Fruit fly (Drosophila melanogaster) whole organism, embryonic: Measurements from ENCODE around the gene trem.

Experiments
- Atf-2 ChIP-seq: fragments of 200-800 bp; sonication (Bioruptor generic); optimal IDR thresholded peaks from 2 replicates; lab custom pipeline; 2016; ENCODE audit warnings: missing biosample characterization, missing genetic modification characterization
- CG10565 ChIP-seq: fragments of 200-800 bp; sonication (Bioruptor generic); optimal IDR thresholded peaks from 3 replicates; lab custom pipeline; 2016; ENCODE audit warnings: missing biosample characterization, mild to moderate bottlenecking, missing genetic modification characterization
- CG11560 ChIP-seq: fragments of 200-800 bp; sonication (Bioruptor generic); IDR thresholded peaks from 3 replicates; pipeline ENCODE4 v1.3.6; 2022; ENCODE audit warnings: missing biosample characterization, missing genetic modification characterization
- CG12236 ChIP-seq: fragments of 200-800 bp; sonication (Bioruptor generic); optimal IDR thresholded peaks from 2 replicates; lab custom pipeline; 2016; ENCODE audit warnings: missing biosample characterization, missing genetic modification characterization
- CG13296 ChIP-seq: fragments of 200-800 bp; sonication (Bioruptor generic); optimal IDR thresholded peaks from 3 replicates; lab custom pipeline; 2018; ENCODE audit warnings: missing biosample characterization, mild to moderate bottlenecking, missing genetic modification characterization
- CG14667 ChIP-seq: fragments of 200-800 bp; sonication (Bioruptor generic); IDR thresholded peaks from 2 replicates; pipeline ENCODE4 v1.3.6; 2022; ENCODE audit warnings: missing biosample characterization, missing genetic modification characterization
- CG15601 ChIP-seq: fragments of 200-800 bp; sonication (Bioruptor generic); optimal IDR thresholded peaks from 3 replicates; lab custom pipeline; 2019; ENCODE audit warnings: missing biosample characterization, mild to moderate bottlenecking, missing genetic modification characterization, moderate library complexity
- CG17568 ChIP-seq: fragments of 200-800 bp; sonication (Bioruptor generic); optimal IDR thresholded peaks from 2 replicates; lab custom pipeline; 2018; ENCODE audit warnings: missing biosample characterization, mild to moderate bottlenecking, missing genetic modification characterization, moderate library complexity
- CG17829 ChIP-seq: fragments of 200-800 bp; optimal IDR thresholded peaks from 2 replicates; lab custom pipeline; 2019; ENCODE audit warnings: missing biosample characterization, mild to moderate bottlenecking, missing genetic modification characterization, moderate library complexity
- CG2120 ChIP-seq: fragments of 200-800 bp; sonication (Bioruptor generic); optimal IDR thresholded peaks from 3 replicates; lab custom pipeline; 2016; ENCODE audit warnings: missing biosample characterization, missing genetic modification characterization
- CG2202 ChIP-seq: fragments of 200-800 bp; sonication (Bioruptor generic); optimal IDR thresholded peaks from 2 replicates; lab custom pipeline; 2018; ENCODE audit warnings: missing biosample characterization, mild to moderate bottlenecking, missing genetic modification characterization
- CG3065 ChIP-seq: fragments of 200-800 bp; sonication (Bioruptor generic); optimal IDR thresholded peaks from 2 replicates; lab custom pipeline; 2016; ENCODE audit warnings: missing biosample characterization, missing genetic modification characterization
- CG3281 ChIP-seq: fragments of 200-800 bp; sonication (Bioruptor generic); optimal IDR thresholded peaks from 3 replicates; lab custom pipeline; 2017; ENCODE audit warnings: missing biosample characterization, mild to moderate bottlenecking, missing genetic modification characterization
- CG3726 ChIP-seq: fragments of 200-800 bp; sonication (Bioruptor generic); IDR thresholded peaks from 3 replicates; pipeline ENCODE4, ENCODE4 v1.3.6; 2022; ENCODE audit warnings: missing biosample characterization, missing genetic modification characterization
- CG4404 ChIP-seq: fragments of 200-800 bp; sonication (Bioruptor generic); IDR thresholded peaks from 2 replicates; pipeline ENCODE4 v1.3.6; 2022; ENCODE audit warnings: missing biosample characterization, missing genetic modification characterization
- CG4617 ChIP-seq: fragments of 200-800 bp; sonication (Bioruptor generic); optimal IDR thresholded peaks from 3 replicates; lab custom pipeline; 2016; ENCODE audit warnings: missing biosample characterization, missing genetic modification characterization, borderline replicate concordance
- CG5180 ChIP-seq: fragments of 200-800 bp; sonication (Bioruptor generic); optimal IDR thresholded peaks from 3 replicates; lab custom pipeline; 2017; ENCODE audit warnings: missing biosample characterization, missing genetic modification characterization, mild to moderate bottlenecking, moderate library complexity, missing genetic modification reagents
- CG7839 ChIP-seq: fragments of 200-800 bp; sonication (Bioruptor generic); optimal IDR thresholded peaks from 3 replicates; lab custom pipeline; 2018; ENCODE audit warnings: missing biosample characterization, mild to moderate bottlenecking, missing genetic modification characterization, moderate library complexity
- CG7987 ChIP-seq: fragments of 200-800 bp; sonication (Bioruptor generic); optimal IDR thresholded peaks from 2 replicates; lab custom pipeline; 2018; ENCODE audit warnings: missing biosample characterization, mild to moderate bottlenecking, missing genetic modification characterization, moderate library complexity
- CG8290 ChIP-seq, 3 experiments: fragments of 200-800 bp; sonication (Bioruptor generic); optimal IDR thresholded peaks; 2 replicates each; lab custom pipeline; 2016 to 2019; ENCODE audit warnings: missing biosample characterization in 3 of 3, missing genetic modification characterization in 3 of 3, mild to moderate bottlenecking in 2 of 3, moderate library complexity in 1 of 3
- Ets65A ChIP-seq: fragments of 200-800 bp; sonication (Bioruptor generic); peaks from one replicate; lab custom pipeline; 2016; ENCODE audit warnings: missing biosample characterization, missing genetic modification characterization
- H15 ChIP-seq: fragments of 200-800 bp; sonication (Bioruptor generic); IDR thresholded peaks from 3 replicates; pipeline ENCODE4 v1.3.6; 2022; ENCODE audit warnings: missing biosample characterization, missing genetic modification characterization
- HHEX ChIP-seq: fragments of 200-800 bp; sonication (Bioruptor generic); optimal IDR thresholded peaks from 3 replicates; lab custom pipeline; 2017; ENCODE audit warnings: missing biosample characterization, mild to moderate bottlenecking, missing genetic modification characterization, missing genetic modification reagents
- Hr39 ChIP-seq: fragments of >200 bp; optimal IDR thresholded peaks from 2 replicates; lab custom pipeline; 2017
- Mrtf ChIP-seq: fragments of 200-800 bp; sonication (Bioruptor generic); IDR thresholded peaks from 3 replicates; pipeline ENCODE4 v1.3.6; 2022; ENCODE audit warnings: missing biosample characterization, missing genetic modification characterization
- NC2β ChIP-seq: fragments of 200-800 bp; sonication (Bioruptor generic); optimal IDR thresholded peaks from 2 replicates; lab custom pipeline; 2016; ENCODE audit warnings: missing biosample characterization, missing genetic modification characterization
- Oli ChIP-seq: fragments of 200-800 bp; sonication (Bioruptor generic); optimal IDR thresholded peaks from 2 replicates; lab custom pipeline; 2018; ENCODE audit warnings: missing biosample characterization, mild to moderate bottlenecking, missing genetic modification characterization, moderate library complexity
- Pdp1 ChIP-seq, 2 experiments: fragments of 200-800 bp; sonication (Bioruptor generic); optimal IDR thresholded peaks; 3 replicates each; lab custom pipeline; 2016; ENCODE audit warnings: missing biosample characterization in 2 of 2, missing genetic modification characterization in 2 of 2, mild to moderate bottlenecking in 1 of 2, moderate library complexity in 1 of 2
- Rfx ChIP-seq: fragments of 200-800 bp; sonication (Bioruptor generic); IDR thresholded peaks from 2 replicates; pipeline ENCODE4 v1.3.6; 2022; ENCODE audit warnings: missing biosample characterization, missing genetic modification characterization
- Six4 ChIP-seq: fragments of 200-800 bp; sonication (Bioruptor generic); optimal IDR thresholded peaks from 2 replicates; lab custom pipeline; 2016; ENCODE audit warnings: missing biosample characterization, missing genetic modification characterization
- Stat92E ChIP-seq, 3 experiments: fragments of >200 bp in 2 of 3; fragments of 200-800 bp in 1 of 3; sonication (Bioruptor generic) in 1 of 3; optimal IDR thresholded peaks; 2 replicates each; lab custom pipeline; 2017 to 2019; ENCODE audit warnings: missing biosample characterization in 3 of 3, missing genetic modification characterization in 3 of 3, mild to moderate bottlenecking in 1 of 3, moderate library complexity in 1 of 3
- TFAM ChIP-seq: fragments of 200-800 bp; sonication (Bioruptor generic); optimal IDR thresholded peaks from 2 replicates; lab custom pipeline; 2017; ENCODE audit warnings: missing biosample characterization, missing genetic modification characterization, inconsistent platforms
- aop ChIP-seq: fragments of 200-800 bp; sonication (Bioruptor generic); IDR thresholded peaks from 2 replicates; pipeline ENCODE4 v1.3.6; 2022; ENCODE audit warnings: missing biosample characterization, missing genetic modification characterization
- br ChIP-seq: fragments of >200 bp; optimal IDR thresholded peaks from 2 replicates; lab custom pipeline; 2017
- cg ChIP-seq: fragments of 200-800 bp; sonication (Bioruptor generic); optimal IDR thresholded peaks from 3 replicates; lab custom pipeline; 2019; ENCODE audit warnings: missing biosample characterization, mild to moderate bottlenecking, missing genetic modification characterization, moderate library complexity
- crc ChIP-seq: fragments of 200-800 bp; sonication (Bioruptor generic); optimal IDR thresholded peaks from 2 replicates; lab custom pipeline; 2016; ENCODE audit warnings: missing biosample characterization, missing genetic modification characterization
- en ChIP-seq: fragments of 200-800 bp; sonication (Bioruptor generic); optimal IDR thresholded peaks from 2 replicates; lab custom pipeline; 2016; ENCODE audit warnings: missing biosample characterization, missing genetic modification characterization
- grau ChIP-seq: fragments of 200-800 bp; optimal IDR thresholded peaks from 3 replicates; lab custom pipeline; 2019; ENCODE audit warnings: missing biosample characterization, mild to moderate bottlenecking, missing genetic modification characterization, moderate library complexity
- oc ChIP-seq: fragments of 200-800 bp; sonication (Bioruptor generic); optimal IDR thresholded peaks from 2 replicates; lab custom pipeline; 2018; ENCODE audit warnings: missing biosample characterization, mild to moderate bottlenecking, missing genetic modification characterization, moderate library complexity
- pros ChIP-seq: fragments of 200-800 bp; sonication (Bioruptor generic); optimal IDR thresholded peaks from 3 replicates; lab custom pipeline; 2019; ENCODE audit warnings: missing biosample characterization, mild to moderate bottlenecking, missing genetic modification characterization, moderate library complexity
- salm ChIP-seq: fragments of 200-800 bp; sonication (Bioruptor generic); optimal IDR thresholded peaks from 2 replicates; lab custom pipeline; 2018; ENCODE audit warnings: missing biosample characterization, mild to moderate bottlenecking, missing genetic modification characterization
- sc ChIP-seq, 3 experiments: fragments of >200 bp in 2 of 3; fragments of 200-800 bp in 1 of 3; sonication (Bioruptor generic) in 1 of 3; optimal IDR thresholded peaks; 2 replicates in 2 of 3; 3 replicates in 1 of 3; lab custom pipeline; 2017; ENCODE audit warnings: mild to moderate bottlenecking in 1 of 3, missing biosample characterization in 1 of 3, missing genetic modification characterization in 1 of 3, missing genetic modification reagents in 1 of 3
- scrt ChIP-seq: fragments of 200-800 bp; sonication (Bioruptor generic); optimal IDR thresholded peaks from 2 replicates; lab custom pipeline; 2018; ENCODE audit warnings: missing biosample characterization, mild to moderate bottlenecking, missing genetic modification characterization, moderate library complexity
- slp2 ChIP-seq: fragments of 200-800 bp; sonication (Bioruptor generic); optimal IDR thresholded peaks from 2 replicates; lab custom pipeline; 2016; ENCODE audit warnings: missing biosample characterization, missing genetic modification characterization
- ssp ChIP-seq: fragments of 200-800 bp; sonication (Bioruptor generic); IDR thresholded peaks from 2 replicates; pipeline ENCODE4 v1.3.6; 2022; ENCODE audit warnings: missing biosample characterization, missing genetic modification characterization
- tap ChIP-seq: fragments of 200-800 bp; optimal IDR thresholded peaks from 3 replicates; lab custom pipeline; 2019; ENCODE audit warnings: missing biosample characterization, mild to moderate bottlenecking, missing genetic modification characterization, moderate library complexity
- yki ChIP-seq: fragments of >200 bp; optimal IDR thresholded peaks from 3 replicates; lab custom pipeline; 2018
- zen ChIP-seq: fragments of 200-800 bp; sonication (Bioruptor generic); optimal IDR thresholded peaks from 3 replicates; lab custom pipeline; 2018; ENCODE audit warnings: missing biosample characterization, mild to moderate bottlenecking, missing genetic modification characterization, moderate library complexity
- zfh2 ChIP-seq: fragments of 200-800 bp; sonication (Bioruptor generic); optimal IDR thresholded peaks from 2 replicates; lab custom pipeline; 2016; ENCODE audit warnings: missing biosample characterization, missing genetic modification characterization

trem gene

DNA sequence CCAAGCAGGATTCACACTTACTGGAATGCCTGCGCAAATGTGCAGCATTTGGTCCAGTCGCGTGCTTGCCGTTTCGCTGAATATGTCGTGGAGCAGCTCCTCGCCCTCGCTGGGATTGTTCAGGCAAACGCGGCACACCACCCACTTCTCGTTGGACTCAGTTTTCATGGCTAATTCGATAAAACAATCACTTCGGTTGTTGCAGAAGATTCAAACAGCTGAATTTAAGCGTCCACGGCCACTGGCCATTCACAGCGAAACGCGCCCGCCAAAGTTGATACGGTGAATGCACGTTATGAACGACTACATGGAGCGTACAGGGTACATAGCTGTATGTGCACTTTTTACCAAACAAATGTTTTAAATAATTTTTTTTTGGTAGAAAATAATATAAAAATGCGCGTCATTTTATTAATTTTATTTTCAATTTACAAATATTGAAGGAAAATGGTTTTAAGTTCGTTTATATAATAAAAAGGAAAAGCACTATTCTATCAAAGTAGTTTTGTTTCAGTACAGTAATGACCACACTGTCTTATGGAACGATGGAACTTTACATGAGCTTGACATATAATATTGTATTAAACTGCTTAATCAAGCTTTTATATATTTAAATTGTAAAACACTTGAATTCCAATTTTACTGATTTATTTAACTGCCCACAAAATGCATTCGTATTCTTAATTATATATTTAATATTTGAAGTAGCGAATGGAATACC lies at the start of gene trem (continued):
- peak; percentile 22 for TF ChIP-seq CG3065 (GFP tag; lab: Kevin White, UChicago)
- no peak for TF ChIP-seq crc (GFP tag; lab: Kevin White, UChicago)
- TF ChIP-seq br (lab: Kevin White, UChicago), result no peak
- TF ChIP-seq CG14667 (GFP tag; lab: Robert Waterston, UW), result peak; percentile 72
- no peak for TF ChIP-seq scrt (GFP tag; lab: Kevin White, UChicago)
- TF ChIP-seq yki (lab: Kevin White, UChicago), result peak; percentile 38
- peak; percentile 76 for TF ChIP-seq CG2120 (GFP tag; lab: Kevin White, UChicago)
- no peak for TF ChIP-seq Atf-2
- TF ChIP-seq CG7987 (GFP tag; lab: Kevin White, UChicago), result no peak
- peak; percentile 70 for TF ChIP-seq CG3281 (GFP tag; lab: Kevin White, UChicago)
- TF ChIP-seq Pdp1 (GFP tag; optimal IDR thresholded peaks at IDR 0.05; lab: Kevin White, UChicago), result peak in 1 of 2 experiments; percentile 57
- peak; percentile 40 for TF ChIP-seq Six4 (GFP tag; lab: Kevin White, UChicago)
- peak; percentile 77 for TF ChIP-seq Oli (tag; lab: Kevin White, UChicago)
- peak; percentile 41 for TF ChIP-seq CG13296 (GFP tag; lab: Kevin White, UChicago)
- no peak for TF ChIP-seq Stat92E (GFP tag; optimal IDR thresholded peaks at IDR 0.05; lab: Kevin White, UChicago)
- TF ChIP-seq CG4617 (GFP tag; lab: Kevin White, UChicago), result peak; percentile 21
- TF ChIP-seq CG7839, result peak; percentile 81
- no peak for TF ChIP-seq tap (tag; lab: Kevin White, UChicago)
- TF ChIP-seq salm (tag; lab: Kevin White, UChicago), result no peak
- peak; percentile 28 for TF ChIP-seq CG2202
- TF ChIP-seq Ets65A (GFP tag; lab: Kevin White, UChicago), result peak; percentile 96
- TF ChIP-seq CG8290 (GFP tag; optimal IDR thresholded peaks at IDR 0.05; lab: Kevin White, UChicago), result peak; percentile 49
- TF ChIP-seq CG8290 (tag; optimal IDR thresholded peaks at IDR 0.05; lab: Kevin White, UChicago), result no peak
- peak; percentile 27 for TF ChIP-seq slp2 (GFP tag; lab: Kevin White, UChicago)
- TF ChIP-seq zen, result peak; percentile 76
- TF ChIP-seq NC2β (GFP tag; lab: Kevin White, UChicago), result no peak
- no peak for TF ChIP-seq CG5180 (GFP tag; lab: Kevin White, UChicago)
- no peak for TF ChIP-seq CG12236
- peak; percentile 55 for TF ChIP-seq CG15601 (tag; lab: Kevin White, UChicago)
- peak; percentile 99 for TF ChIP-seq grau (tag; lab: Kevin White, UChicago)
- no peak for TF ChIP-seq en
- peak; percentile 28; the same call in 1 of the 2 replicates for TF ChIP-seq aop (GFP tag; lab: Robert Waterston, UW)
- TF ChIP-seq oc (tag; lab: Kevin White, UChicago), result no peak
- TF ChIP-seq cg (GFP tag; lab: Kevin White, UChicago), result no peak
- TF ChIP-seq CG3726 (GFP tag; lab: Robert Waterston, UW), result peak; percentile 57; the same call in 1 of the 3 replicates
- peak; percentile 68 for TF ChIP-seq CG17829 (tag; lab: Kevin White, UChicago)
- TF ChIP-seq CG4404 (GFP tag; lab: Robert Waterston, UW), result peak; percentile 85
- peak; percentile 62 for TF ChIP-seq zfh2
- peak; percentile 60; the same call in 1 of the 3 replicates for TF ChIP-seq Mrtf (GFP tag; lab: Robert Waterston, UW)
- no peak for TF ChIP-seq Hr39 (lab: Kevin White, UChicago)
- no peak for TF ChIP-seq CG17568
- TF ChIP-seq CG10565 (GFP tag; lab: Kevin White, UChicago), result no peak
- TF ChIP-seq pros (GFP tag; lab: Kevin White, UChicago), result no peak
- peak; percentile 69 for TF ChIP-seq HHEX
- TF ChIP-seq ssp, result peak; percentile 75; the same call in 1 of the 2 replicates
- TF ChIP-seq H15, result peak; percentile 33; the same call in 1 of the 3 replicates
- TF ChIP-seq Rfx (GFP tag; lab: Robert Waterston, UW), result peak; percentile 76
- TF ChIP-seq CG11560, result peak; percentile 61; the same call in 2 of the 3 replicates
- TF ChIP-seq sc (optimal IDR thresholded peaks at IDR 0.05; lab: Kevin White, UChicago), result no peak
- peak; percentile 45 for TF ChIP-seq sc (GFP tag; optimal IDR thresholded peaks at IDR 0.05; lab: Kevin White, UChicago)
- TF ChIP-seq TFAM (GFP tag; lab: Kevin White, UChicago), result no peak
